Worm (Caenorhabditis elegans) whole organism, L1 larva: ENCODE measurements around the gene M176.10.

Experiments used
- ces-1 ChIP-seq: fragments of 150-350 bp; optimal IDR thresholded peaks from 2 replicates; lab custom pipeline; 2014; ENCODE audit warnings: missing biosample characterization, missing genetic modification reagents, missing genetic modification characterization
- snpc-4 ChIP-seq: fragments of 150-350 bp; optimal IDR thresholded peaks from 2 replicates; lab custom pipeline; 2014; ENCODE audit warnings: missing biosample characterization, missing genetic modification characterization

ce11 chrII:9412086-9412608, 13.8 kb downstream of the M176.10 start, which contains the start of gene arrd-3:
- TF ChIP-seq ces-1 (GFP tag; lab: Kevin White, UChicago): no peak
- TF ChIP-seq snpc-4: no peak
